Worm (Caenorhabditis elegans) whole organism, midembryonic: ENCODE data around the gene T19H12.12.

ENCODE experiments used
- T22C8.4 ChIP-seq: fragments of 200-800 bp; sonication (Bioruptor generic); IDR thresholded peaks from 2 replicates; pipeline ENCODE4 v1.3.6; 2022; ENCODE audit warnings: missing genetic modification characterization, missing compliant biosample characterization
- cog-1 ChIP-seq: sonication (generic microtip); optimal IDR thresholded peaks from 2 replicates; lab custom pipeline; 2016; ENCODE audit warnings: missing genetic modification characterization, missing compliant biosample characterization
- flt-1 ChIP-seq: fragments of 200-800 bp; sonication (Bioruptor generic); IDR thresholded peaks from 2 replicates; pipeline ENCODE4 v1.3.6; 2022; ENCODE audit warnings: missing genetic modification characterization, missing compliant biosample characterization
- klf-2 ChIP-seq: fragments of 200-800 bp; sonication (Bioruptor generic); conservative IDR thresholded peaks from 2 replicates; pipeline ENCODE4 v1.3.6; 2022; ENCODE audit warnings: missing genetic modification reagents, missing genetic modification characterization, missing compliant biosample characterization
- med-1 ChIP-seq: sonication (generic microtip); optimal IDR thresholded peaks from 2 replicates; lab custom pipeline; 2017; ENCODE audit warnings: missing genetic modification characterization, mild to moderate bottlenecking, missing compliant biosample characterization, antibody characterized with exemption, missing genetic modification reagents; ENCODE audit not compliant: insufficient read depth
- ref-1 ChIP-seq: fragments of 200-800 bp; sonication (Bioruptor generic); conservative IDR thresholded peaks from 2 replicates; pipeline ENCODE4 v1.3.6; 2022; ENCODE audit warnings: missing genetic modification reagents, missing genetic modification characterization, missing compliant biosample characterization
- tab-1 ChIP-seq: fragments of 200-800 bp; sonication (Bioruptor generic); IDR thresholded peaks from 2 replicates; pipeline ENCODE4 v1.3.6; 2022; ENCODE audit warnings: missing genetic modification characterization, missing compliant biosample characterization
- ztf-23 ChIP-seq: fragments of 200-800 bp; sonication (Bioruptor generic); IDR thresholded peaks from 2 replicates; pipeline ENCODE4 v1.3.6; 2022; ENCODE audit warnings: missing genetic modification reagents, missing genetic modification characterization, missing compliant biosample characterization
- ztf-29 ChIP-seq: fragments of 200-800 bp; sonication (Bioruptor generic); IDR thresholded peaks from 2 replicates; pipeline ENCODE4 v1.3.6; 2022; ENCODE audit warnings: missing genetic modification reagents, missing genetic modification characterization, missing compliant biosample characterization

Gene T19H12.12

ce11 chrV:4914879-4915278, 30.3 kb downstream of the T19H12.12 start, which contains the start of gene H23N18.6:
Gene H23N18.6, minus strand, starts transcription at chrV:4915079.
- TF ChIP-seq flt-1: no peak
- TF ChIP-seq ztf-23: no peak
- TF ChIP-seq ztf-29 (GFP tag; lab: Robert Waterston, UW): no peak
- TF ChIP-seq cog-1 (tag; lab: Kevin White, UChicago): no peak
- no peak for TF ChIP-seq klf-2 (GFP tag; lab: Robert Waterston, UW)
- TF ChIP-seq T22C8.4 (GFP tag; lab: Robert Waterston, UW): no peak
- TF ChIP-seq tab-1 (GFP tag; lab: Robert Waterston, UW): no peak
- TF ChIP-seq ref-1 (GFP tag; lab: Robert Waterston, UW): no peak
- no peak for TF ChIP-seq med-1 (GFP tag; lab: Kevin White, UChicago)

- TF ChIP-seq flt-1: no peak
- no peak for TF ChIP-seq T22C8.4 (GFP tag; lab: Robert Waterston, UW)
- no peak for TF ChIP-seq ztf-23
- no peak for TF ChIP-seq tab-1 (GFP tag; lab: Robert Waterston, UW)
- TF ChIP-seq ref-1 (GFP tag; lab: Robert Waterston, UW): no peak
- no peak for TF ChIP-seq ztf-29 (GFP tag; lab: Robert Waterston, UW)
- TF ChIP-seq klf-2 (GFP tag; lab: Robert Waterston, UW): no peak; the same call in 1 of the 2 replicates
- no peak for TF ChIP-seq cog-1 (tag; lab: Kevin White, UChicago)
- no peak for TF ChIP-seq med-1 (GFP tag; lab: Kevin White, UChicago)
Observed at ce11 chrV:4918091-4918624, 33.6 kb downstream of the T19H12.12 start, which contains the start of gene C02E7.7. Gene C02E7.7, minus strand, starts transcription at chrV:4918574.

DNA sequence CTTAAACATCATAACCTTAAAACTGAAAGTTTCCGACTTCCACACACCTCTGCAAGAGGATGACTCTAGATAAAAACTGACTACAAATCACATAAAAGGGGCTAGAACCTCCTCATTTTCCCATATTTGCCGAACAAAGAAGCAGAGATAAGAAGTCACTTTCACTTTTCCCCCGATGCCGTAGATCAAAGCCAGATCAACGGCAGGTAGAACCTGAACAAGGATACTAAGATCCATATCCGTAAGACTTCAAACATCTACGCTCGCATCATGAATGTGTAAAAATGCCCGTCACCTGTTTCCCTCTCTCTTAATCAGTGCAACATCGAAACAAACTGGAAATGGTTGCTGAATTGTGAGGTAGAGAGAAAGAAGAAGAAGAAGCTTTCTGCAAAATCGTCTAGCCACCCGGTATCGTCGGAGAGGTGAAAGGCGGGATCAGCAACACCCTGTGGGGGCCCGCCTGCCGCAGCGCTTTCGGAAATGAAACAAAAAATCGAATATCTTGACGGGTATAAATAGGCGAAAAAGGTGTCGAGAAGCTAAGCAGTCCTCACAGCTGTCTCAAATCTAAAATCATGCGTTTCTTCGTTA, 34.2 kb downstream of the T19H12.12 start, which contains the start of gene C02E7.6:
C02E7.6 (plus strand) TSS at position 544 of the 594 bp plus-strand sequence.
- no peak for TF ChIP-seq T22C8.4 (GFP tag; lab: Robert Waterston, UW)
- TF ChIP-seq cog-1 (tag; lab: Kevin White, UChicago): no peak
- TF ChIP-seq ztf-23: no peak
- no peak for TF ChIP-seq tab-1 (GFP tag; lab: Robert Waterston, UW)
- no peak for TF ChIP-seq flt-1
- no peak for TF ChIP-seq med-1 (GFP tag; lab: Kevin White, UChicago)
- no peak for TF ChIP-seq ref-1 (GFP tag; lab: Robert Waterston, UW)
- no peak; the same call in 1 of the 2 replicates for TF ChIP-seq klf-2 (GFP tag; lab: Robert Waterston, UW)
- TF ChIP-seq ztf-29 (GFP tag; lab: Robert Waterston, UW): no peak

ce11 chrV:4920690-4921152, 36.1 kb downstream of the T19H12.12 start, which contains the start of the genes C02E7.8 and srh-23:
Gene C02E7.8, minus strand, starts transcription at chrV:4920790.
Gene srh-23, plus strand, starts transcription at chrV:4921102.
- TF ChIP-seq T22C8.4 (GFP tag; lab: Robert Waterston, UW): no peak
- no peak for TF ChIP-seq ztf-23
- TF ChIP-seq klf-2 (GFP tag; lab: Robert Waterston, UW): no peak
- TF ChIP-seq med-1 (GFP tag; lab: Kevin White, UChicago): no peak
- no peak for TF ChIP-seq ztf-29 (GFP tag; lab: Robert Waterston, UW)
- no peak for TF ChIP-seq cog-1 (tag; lab: Kevin White, UChicago)
- no peak for TF ChIP-seq tab-1 (GFP tag; lab: Robert Waterston, UW)
- TF ChIP-seq flt-1: no peak
- TF ChIP-seq ref-1 (GFP tag; lab: Robert Waterston, UW): no peak

- no peak for TF ChIP-seq cog-1 (tag; lab: Kevin White, UChicago)
- TF ChIP-seq klf-2 (GFP tag; lab: Robert Waterston, UW): no peak
- no peak for TF ChIP-seq ztf-23
- no peak for TF ChIP-seq ref-1 (GFP tag; lab: Robert Waterston, UW)
- TF ChIP-seq ztf-29 (GFP tag; lab: Robert Waterston, UW): no peak
- no peak for TF ChIP-seq med-1 (GFP tag; lab: Kevin White, UChicago)
- TF ChIP-seq flt-1: no peak
- TF ChIP-seq tab-1 (GFP tag; lab: Robert Waterston, UW): no peak
- no peak for TF ChIP-seq T22C8.4 (GFP tag; lab: Robert Waterston, UW)
Observed at ce11 chrV:4922024-4922423, 37.4 kb downstream of the T19H12.12 start, which contains the start of gene srh-22. Gene srh-22, plus strand, starts transcription at chrV:4922324.

DNA sequence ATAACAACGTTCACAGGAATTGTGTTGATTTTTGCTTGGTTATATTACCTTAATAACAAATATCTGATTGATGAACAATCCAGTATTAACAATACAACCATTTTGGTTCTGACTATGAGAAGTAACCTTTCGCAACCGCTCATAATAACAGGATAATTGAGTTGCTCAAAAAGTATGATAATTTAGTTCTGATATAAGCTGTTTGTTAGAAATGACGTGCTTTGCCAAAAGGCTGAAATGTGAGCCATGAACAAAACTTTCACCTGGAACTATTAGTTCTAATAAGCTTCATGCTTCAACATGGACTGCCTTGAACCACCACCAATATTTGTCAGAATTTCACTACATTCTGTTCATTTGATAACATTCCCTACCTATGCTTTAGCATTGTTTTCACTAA, 40.0 kb downstream of the T19H12.12 start, which contains the start of gene srh-20:
srh-20 (plus strand) TSS at position 301 of the 400 bp plus-strand sequence.
- TF ChIP-seq T22C8.4 (GFP tag; lab: Robert Waterston, UW) (no peak), flt-1 (no peak), klf-2 (GFP tag; lab: Robert Waterston, UW) (no peak), med-1 (GFP tag; lab: Kevin White, UChicago) (no peak), ztf-29 (GFP tag; lab: Robert Waterston, UW) (no peak), tab-1 (GFP tag; lab: Robert Waterston, UW) (no peak), ref-1 (GFP tag; lab: Robert Waterston, UW) (no peak), cog-1 (tag; lab: Kevin White, UChicago) (no peak), ztf-23 (no peak)

DNA sequence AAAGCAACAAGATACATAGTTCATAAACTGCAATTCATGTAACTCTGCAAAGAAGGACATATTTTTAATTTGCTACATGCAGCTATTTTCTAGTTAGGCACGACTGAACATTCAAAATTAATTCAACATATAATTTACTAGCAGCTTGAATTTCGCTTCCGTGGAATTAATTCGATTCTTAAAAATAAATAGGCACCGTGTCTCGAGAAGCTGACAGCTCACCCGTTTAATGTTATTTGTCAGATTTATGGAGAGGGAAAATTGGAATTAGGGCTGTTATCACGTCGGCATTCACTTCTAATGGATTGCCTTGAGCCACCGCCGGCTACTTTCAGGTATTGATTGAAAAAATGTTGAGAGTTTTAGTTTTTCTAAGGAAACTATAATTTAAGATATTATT, 41.8 kb downstream of the T19H12.12 start, which contains the start of gene srh-21:
srh-21 (plus strand) TSS at position 301 of the 400 bp plus-strand sequence.
- TF ChIP-seq cog-1 (tag; lab: Kevin White, UChicago) (no peak), ref-1 (GFP tag; lab: Robert Waterston, UW) (no peak), klf-2 (GFP tag; lab: Robert Waterston, UW) (no peak), ztf-29 (GFP tag; lab: Robert Waterston, UW) (no peak), med-1 (GFP tag; lab: Kevin White, UChicago) (no peak), flt-1 (no peak), tab-1 (GFP tag; lab: Robert Waterston, UW) (no peak), ztf-23 (no peak), T22C8.4 (GFP tag; lab: Robert Waterston, UW) (no peak)

DNA sequence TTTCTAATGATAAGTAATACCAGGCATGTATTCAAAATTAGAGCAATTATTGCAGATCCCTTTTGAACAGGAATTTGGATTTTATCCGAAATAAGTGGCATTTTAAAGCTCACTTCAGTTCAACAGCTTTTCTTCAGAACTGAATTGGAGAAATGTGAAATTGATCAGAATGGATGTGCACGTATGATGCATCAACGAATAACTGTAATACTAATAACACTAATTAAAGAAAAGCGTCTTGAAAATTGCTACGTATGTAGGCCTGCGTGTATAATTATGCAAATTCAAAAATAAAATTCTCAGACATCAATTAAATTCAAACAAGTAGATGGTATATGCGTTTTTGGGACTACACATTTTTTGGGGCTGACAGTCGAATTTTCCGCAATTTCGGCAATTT, 45.3 kb downstream of the T19H12.12 start, which contains the start of gene str-205:
str-205 (minus strand) TSS at position 101 of the 400 bp plus-strand sequence.
- no peak for TF ChIP-seq T22C8.4 (GFP tag; lab: Robert Waterston, UW)
- no peak for TF ChIP-seq flt-1
- TF ChIP-seq ztf-23: no peak
- TF ChIP-seq cog-1 (tag; lab: Kevin White, UChicago): no peak
